Fruit fly (Drosophila melanogaster) whole organism, embryonic: ENCODE results near the gene CG10638.

Source experiments
- Aef1 ChIP-seq: fragments of 200-800 bp; sonication (Bioruptor generic); IDR thresholded peaks from 3 replicates; pipeline ENCODE4 v1.3.6; 2022; ENCODE audit warnings: missing biosample characterization, missing genetic modification characterization
- CG10366 ChIP-seq: fragments of 200-800 bp; sonication (Bioruptor generic); IDR thresholded peaks from 2 replicates; pipeline ENCODE4 v1.3.6; 2022; ENCODE audit warnings: missing biosample characterization, missing genetic modification characterization
- CG12744 ChIP-seq: fragments of 200-800 bp; sonication (Bioruptor generic); optimal IDR thresholded peaks from 2 replicates; lab custom pipeline; 2016; ENCODE audit warnings: missing biosample characterization, missing genetic modification characterization
- CG13894 ChIP-seq: fragments of 200-800 bp; sonication (Bioruptor generic); optimal IDR thresholded peaks from 3 replicates; lab custom pipeline; 2018; ENCODE audit warnings: missing biosample characterization, mild to moderate bottlenecking, missing genetic modification characterization, moderate library complexity
- CG1603 ChIP-seq: fragments of 200-800 bp; sonication (Bioruptor generic); optimal IDR thresholded peaks from 2 replicates; lab custom pipeline; 2019; ENCODE audit warnings: missing biosample characterization, mild to moderate bottlenecking, missing genetic modification characterization, moderate library complexity
- CG17186 ChIP-seq: fragments of 200-800 bp; sonication (Bioruptor generic); optimal IDR thresholded peaks from 3 replicates; lab custom pipeline; 2017; ENCODE audit warnings: missing biosample characterization, missing genetic modification reagents, missing genetic modification characterization
- CG17359 ChIP-seq: fragments of 200-800 bp; sonication (Bioruptor generic); optimal IDR thresholded peaks from 3 replicates; lab custom pipeline; 2018; ENCODE audit warnings: missing biosample characterization, mild to moderate bottlenecking, missing genetic modification characterization, moderate library complexity
- CG17802 ChIP-seq: fragments of 200-800 bp; sonication (Bioruptor generic); optimal IDR thresholded peaks from 2 replicates; lab custom pipeline; 2018; ENCODE audit warnings: missing biosample characterization, mild to moderate bottlenecking, missing genetic modification characterization, moderate library complexity
- CG1792 ChIP-seq: fragments of 200-800 bp; sonication (Bioruptor generic); optimal IDR thresholded peaks from 2 replicates; lab custom pipeline; 2016; ENCODE audit warnings: missing biosample characterization, missing genetic modification characterization
- CG30403 ChIP-seq: fragments of 200-800 bp; sonication (Bioruptor generic); optimal IDR thresholded peaks from 3 replicates; lab custom pipeline; 2016; ENCODE audit warnings: missing biosample characterization, missing genetic modification characterization
- CG31365 ChIP-seq: fragments of 200-800 bp; sonication (Bioruptor generic); optimal IDR thresholded peaks from 2 replicates; lab custom pipeline; 2018; ENCODE audit warnings: missing biosample characterization, mild to moderate bottlenecking, missing genetic modification characterization
- CG4360 ChIP-seq: fragments of 200-800 bp; sonication (Bioruptor generic); IDR thresholded peaks from 2 replicates; pipeline ENCODE4 v1.3.6; 2022; ENCODE audit warnings: missing biosample characterization, missing genetic modification characterization
- CG4617 ChIP-seq: fragments of 200-800 bp; sonication (Bioruptor generic); optimal IDR thresholded peaks from 3 replicates; lab custom pipeline; 2016; ENCODE audit warnings: missing biosample characterization, missing genetic modification characterization, borderline replicate concordance
- CG4854 ChIP-seq: fragments of 200-800 bp; sonication (Bioruptor generic); optimal IDR thresholded peaks from 2 replicates; lab custom pipeline; 2016; ENCODE audit warnings: missing biosample characterization, missing genetic modification characterization, inconsistent platforms
- CG5245 ChIP-seq: fragments of 200-800 bp; sonication (Bioruptor generic); optimal IDR thresholded peaks from 3 replicates; lab custom pipeline; 2016; ENCODE audit warnings: missing biosample characterization, missing genetic modification characterization
- CG6254 ChIP-seq: fragments of 200-800 bp; sonication (Bioruptor generic); optimal IDR thresholded peaks from 3 replicates; lab custom pipeline; 2017; ENCODE audit warnings: mild to moderate bottlenecking, missing biosample characterization, missing genetic modification reagents, missing genetic modification characterization
- CG6791 ChIP-seq: fragments of 200-800 bp; sonication (Bioruptor generic); IDR thresholded peaks from 3 replicates; pipeline ENCODE4 v1.3.6; 2022; ENCODE audit warnings: missing biosample characterization, missing genetic modification characterization; ENCODE audit not compliant: partially characterized antibody
- CG7556 ChIP-seq: fragments of 200-800 bp; sonication (Bioruptor generic); optimal IDR thresholded peaks from 2 replicates; lab custom pipeline; 2017; ENCODE audit warnings: missing biosample characterization, mild to moderate bottlenecking, missing genetic modification characterization
- CG7963 ChIP-seq: fragments of 200-800 bp; sonication (Bioruptor generic); IDR thresholded peaks from 3 replicates; pipeline ENCODE4 v1.3.6; 2022; ENCODE audit warnings: missing biosample characterization, missing genetic modification characterization; ENCODE audit not compliant: partially characterized antibody
- CG8765 ChIP-seq: fragments of 200-800 bp; sonication (Bioruptor generic); IDR thresholded peaks from 2 replicates; pipeline ENCODE4 v1.3.6; 2022; ENCODE audit warnings: missing biosample characterization, missing genetic modification characterization
- CG9215 ChIP-seq: fragments of 200-800 bp; sonication (Bioruptor generic); IDR thresholded peaks from 2 replicates; pipeline ENCODE4 v1.3.6; 2022; ENCODE audit warnings: missing biosample characterization, missing genetic modification characterization
- Chrac-16 ChIP-seq: fragments of 200-800 bp; sonication (Bioruptor generic); optimal IDR thresholded peaks from 3 replicates; lab custom pipeline; 2016; ENCODE audit warnings: missing biosample characterization, missing genetic modification characterization
- Dad ChIP-seq: fragments of 200-800 bp; sonication (Bioruptor generic); optimal IDR thresholded peaks from 3 replicates; lab custom pipeline; 2016; ENCODE audit warnings: missing biosample characterization, missing genetic modification characterization
- Dfd ChIP-seq, 2 experiments: fragments of >200 bp; optimal IDR thresholded peaks; 2 replicates each; lab custom pipeline; 2017; ENCODE audit warnings: missing biosample characterization in 2 of 2, missing genetic modification characterization in 2 of 2
- Ets65A ChIP-seq: fragments of 200-800 bp; sonication (Bioruptor generic); peaks from one replicate; lab custom pipeline; 2016; ENCODE audit warnings: missing biosample characterization, missing genetic modification characterization
- HLH3B ChIP-seq: fragments of 200-800 bp; sonication (Bioruptor generic); IDR thresholded peaks from 2 replicates; pipeline ENCODE4 v1.3.6; 2022; ENCODE audit warnings: missing biosample characterization, missing genetic modification characterization
- Hmr ChIP-seq: fragments of 200-800 bp; sonication (Bioruptor generic); optimal IDR thresholded peaks from 3 replicates; lab custom pipeline; 2017; ENCODE audit warnings: mild to moderate bottlenecking, missing biosample characterization, missing genetic modification reagents, missing genetic modification characterization
- Lim3 ChIP-seq: fragments of 200-800 bp; sonication (Bioruptor generic); IDR thresholded peaks from 2 replicates; pipeline ENCODE4 v1.3.6; 2022; ENCODE audit warnings: missing biosample characterization, missing genetic modification characterization
- MBD-R2 ChIP-seq: fragments of 200-800 bp; sonication (Bioruptor generic); IDR thresholded peaks from 2 replicates; pipeline ENCODE4 v1.3.6; 2022; ENCODE audit warnings: missing biosample characterization, missing genetic modification characterization
- Ravus ChIP-seq: fragments of 200-800 bp; sonication (Bioruptor generic); IDR thresholded peaks from 2 replicates; pipeline ENCODE4 v1.3.6; 2022; ENCODE audit warnings: missing biosample characterization, missing genetic modification characterization
- YL-1 ChIP-seq: fragments of 200-800 bp; sonication (Bioruptor generic); optimal IDR thresholded peaks from 3 replicates; lab custom pipeline; 2017; ENCODE audit warnings: missing biosample characterization, mild to moderate bottlenecking, missing genetic modification characterization
- ac ChIP-seq: fragments of 200-800 bp; sonication (Bioruptor generic); optimal IDR thresholded peaks from 3 replicates; lab custom pipeline; 2017; ENCODE audit warnings: missing biosample characterization, mild to moderate bottlenecking, missing genetic modification characterization
- al ChIP-seq: fragments of 200-800 bp; sonication (Bioruptor generic); IDR thresholded peaks from 2 replicates; pipeline ENCODE4 v1.3.6; 2022; ENCODE audit warnings: missing biosample characterization, missing genetic modification characterization
- ash1 ChIP-seq: fragments of 200-800 bp; sonication (Bioruptor generic); optimal IDR thresholded peaks from 2 replicates; lab custom pipeline; 2018; ENCODE audit warnings: missing biosample characterization, mild to moderate bottlenecking, missing genetic modification characterization
- cato ChIP-seq: fragments of 200-800 bp; sonication (Bioruptor generic); optimal IDR thresholded peaks from 2 replicates; lab custom pipeline; 2016; ENCODE audit warnings: missing biosample characterization, missing genetic modification characterization, borderline replicate concordance
- corto ChIP-seq: fragments of 200-800 bp; sonication (Bioruptor generic); optimal IDR thresholded peaks from 2 replicates; lab custom pipeline; 2016; ENCODE audit warnings: missing biosample characterization, mild to moderate bottlenecking, missing genetic modification characterization, moderate library complexity
- dmrt11E ChIP-seq: fragments of 200-800 bp; sonication (Bioruptor generic); optimal IDR thresholded peaks from 3 replicates; lab custom pipeline; 2018; ENCODE audit warnings: missing biosample characterization, mild to moderate bottlenecking, missing genetic modification characterization, moderate library complexity
- gcm ChIP-seq: fragments of 200-800 bp; sonication (Bioruptor generic); optimal IDR thresholded peaks from 2 replicates; lab custom pipeline; 2019; ENCODE audit warnings: missing biosample characterization, mild to moderate bottlenecking, missing genetic modification characterization, moderate library complexity
- gem ChIP-seq: fragments of 200-800 bp; sonication (Bioruptor generic); optimal IDR thresholded peaks from 2 replicates; lab custom pipeline; 2019; ENCODE audit warnings: missing biosample characterization, mild to moderate bottlenecking, missing genetic modification characterization, moderate library complexity
- gt ChIP-seq: fragments of 200-800 bp; sonication (Bioruptor generic); IDR thresholded peaks from 2 replicates; pipeline ENCODE4 v1.3.6; 2022; ENCODE audit warnings: missing biosample characterization, missing genetic modification characterization
- her ChIP-seq: fragments of 200-800 bp; sonication (Bioruptor generic); optimal IDR thresholded peaks from 2 replicates; lab custom pipeline; 2016; ENCODE audit warnings: missing biosample characterization, missing genetic modification characterization
- klu ChIP-seq: fragments of 200-800 bp; sonication (Bioruptor generic); IDR thresholded peaks from 2 replicates; pipeline ENCODE4 v1.3.6; 2022; ENCODE audit warnings: missing biosample characterization, missing genetic modification characterization
- knrl ChIP-seq: fragments of 200-800 bp; sonication (Bioruptor generic); IDR thresholded peaks from 3 replicates; pipeline ENCODE4 v1.3.6; 2022; ENCODE audit warnings: missing biosample characterization, missing genetic modification characterization; ENCODE audit not compliant: partially characterized antibody
- lola ChIP-seq, 3 experiments: fragments of >200 bp in 2 of 3; fragments of 200-800 bp in 1 of 3; sonication (Bioruptor generic) in 1 of 3; optimal IDR thresholded peaks; 2 replicates each; lab custom pipeline; 2017 to 2019; ENCODE audit warnings: missing biosample characterization in 3 of 3, missing genetic modification characterization in 3 of 3, mild to moderate bottlenecking in 1 of 3, moderate library complexity in 1 of 3
- mam ChIP-seq: fragments of 200-800 bp; sonication (Bioruptor generic); optimal IDR thresholded peaks from 3 replicates; lab custom pipeline; 2016; ENCODE audit warnings: missing biosample characterization, missing genetic modification characterization
- pros ChIP-seq: fragments of 200-800 bp; sonication (Bioruptor generic); optimal IDR thresholded peaks from 3 replicates; lab custom pipeline; 2019; ENCODE audit warnings: missing biosample characterization, mild to moderate bottlenecking, missing genetic modification characterization, moderate library complexity
- sens ChIP-seq: fragments of 200-800 bp; sonication (Bioruptor generic); peaks from one replicate; lab custom pipeline; 2016; ENCODE audit warnings: missing biosample characterization, missing genetic modification characterization
- sima ChIP-seq: fragments of 200-800 bp; sonication (Bioruptor generic); optimal IDR thresholded peaks from 2 replicates; lab custom pipeline; 2016; ENCODE audit warnings: missing biosample characterization, missing genetic modification characterization
- sisA ChIP-seq: fragments of 200-800 bp; sonication (Bioruptor generic); IDR thresholded peaks from 2 replicates; pipeline ENCODE4 v1.3.6; 2022; ENCODE audit warnings: missing biosample characterization, missing genetic modification characterization
- vnd ChIP-seq: fragments of 200-800 bp; sonication (Bioruptor generic); IDR thresholded peaks from 3 replicates; pipeline ENCODE4 v1.3.6; 2022; ENCODE audit warnings: missing biosample characterization, missing genetic modification characterization; ENCODE audit not compliant: partially characterized antibody
- wdn ChIP-seq: fragments of 200-800 bp; sonication (Bioruptor generic); IDR thresholded peaks from 2 replicates; pipeline ENCODE4 v1.3.6; 2022; ENCODE audit warnings: missing biosample characterization, missing genetic modification characterization
- zen2 ChIP-seq: fragments of 200-800 bp; sonication (Bioruptor generic); IDR thresholded peaks from 3 replicates; pipeline ENCODE4 v1.3.6; 2022; ENCODE audit warnings: missing biosample characterization, missing genetic modification characterization; ENCODE audit not compliant: partially characterized antibody

Gene CG10638

DNA sequence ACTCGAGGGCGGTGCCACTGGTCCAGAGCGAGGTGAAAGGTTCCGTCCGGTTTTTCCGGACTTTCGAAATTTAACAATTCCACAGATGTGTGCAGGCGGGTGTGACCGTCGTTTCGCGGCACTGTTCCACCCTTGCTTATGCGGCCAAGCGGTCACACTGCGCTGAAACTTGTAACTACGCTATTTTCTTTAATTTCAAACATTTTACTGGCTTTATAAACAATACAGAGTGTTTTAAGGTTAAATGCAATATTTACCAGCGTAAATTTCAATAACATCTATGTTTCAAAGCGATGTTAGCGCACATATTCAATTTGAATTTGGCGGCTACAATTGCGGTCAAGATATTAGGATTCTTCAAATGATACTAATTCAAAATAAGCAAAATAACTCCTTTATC lies 28.9 kb upstream of the CG10638 start, which contains the start of gene nst (continued):
- TF ChIP-seq CG30403 (no peak), ash1 (GFP tag; lab: Kevin White, UChicago) (no peak), YL-1 (peak; percentile 32), CG10366 (no peak), mam (peak; percentile 7), Lim3 (GFP tag; lab: Robert Waterston, UW) (no peak), CG17802 (tag; lab: Kevin White, UChicago) (peak; percentile 2), zen2 (no peak), sens (GFP tag; lab: Kevin White, UChicago) (peak; percentile 68), CG9215 (no peak), CG1792 (no peak), CG5245 (GFP tag; lab: Kevin White, UChicago) (no peak), Dad (no peak), CG1603 (tag; lab: Kevin White, UChicago) (peak; percentile 61), klu (GFP tag; lab: Robert Waterston, UW) (no peak), her (peak; percentile 37), Chrac-16 (GFP tag; lab: Kevin White, UChicago) (no peak), HLH3B (GFP tag; lab: Robert Waterston, UW) (no peak), CG31365 (tag; lab: Kevin White, UChicago) (no peak), knrl (GFP tag; lab: Robert Waterston, UW) (no peak), gt (GFP tag; lab: Robert Waterston, UW) (no peak), CG4617 (GFP tag; lab: Kevin White, UChicago) (no peak), CG8765 (GFP tag; lab: Robert Waterston, UW) (no peak), Hmr (GFP tag; lab: Kevin White, UChicago) (peak; percentile 14), cato (GFP tag; lab: Kevin White, UChicago) (no peak), CG4854 (GFP tag; lab: Kevin White, UChicago) (no peak), CG7556 (GFP tag; lab: Kevin White, UChicago) (no peak), CG4360 (GFP tag; lab: Robert Waterston, UW) (no peak), corto (GFP tag; lab: Kevin White, UChicago) (no peak), CG12744 (GFP tag; lab: Kevin White, UChicago) (no peak), CG17186 (GFP tag; lab: Kevin White, UChicago) (peak; percentile 34), Ravus (GFP tag; lab: Robert Waterston, UW) (no peak), CG13894 (tag; lab: Kevin White, UChicago) (no peak), CG6254 (GFP tag; lab: Kevin White, UChicago) (peak; percentile 16), gcm (GFP tag; lab: Kevin White, UChicago) (no peak), lola (GFP tag; optimal IDR thresholded peaks at IDR 0.05; lab: Kevin White, UChicago) (no peak), CG7963 (GFP tag; lab: Robert Waterston, UW) (no peak), gem (tag; lab: Kevin White, UChicago) (peak; percentile 15), MBD-R2 (GFP tag; lab: Robert Waterston, UW) (peak; percentile 89), Dfd (GFP tag; optimal IDR thresholded peaks at IDR 0.05; lab: Kevin White, UChicago) (no peak), Aef1 (no peak), wdn (GFP tag; lab: Robert Waterston, UW) (no peak), ac (GFP tag; lab: Kevin White, UChicago) (no peak), dmrt11E (no peak), Ets65A (peak; percentile 60), pros (GFP tag; lab: Kevin White, UChicago) (no peak), CG17359 (no peak), sima (GFP tag; lab: Kevin White, UChicago) (no peak), vnd (no peak), CG6791 (GFP tag; lab: Robert Waterston, UW) (no peak), al (GFP tag; lab: Robert Waterston, UW) (no peak), sisA (GFP tag; lab: Robert Waterston, UW) (no peak)
